Worm (Caenorhabditis elegans) whole organism, L1 larva: ENCODE measurements around the gene hdl-1.

ENCODE experiments used
- C34B4.2 ChIP-seq: sonication (generic microtip); optimal IDR thresholded peaks from 2 replicates; lab custom pipeline; 2017; ENCODE audit warnings: mild to moderate bottlenecking, missing genetic modification characterization, missing compliant biosample characterization
- F16B12.6 ChIP-seq: fragments of 150-350 bp; optimal IDR thresholded peaks from 2 replicates; lab custom pipeline; 2014; ENCODE audit warnings: missing biosample characterization, missing genetic modification characterization
- Y116A8C.19 ChIP-seq: sonication (generic microtip); optimal IDR thresholded peaks from 2 replicates; lab custom pipeline; 2016; ENCODE audit warnings: missing compliant biosample characterization, missing genetic modification characterization, borderline replicate concordance
- aha-1 ChIP-seq: fragments of 150-350 bp; optimal IDR thresholded peaks from 2 replicates; lab custom pipeline; 2014; ENCODE audit warnings: missing biosample characterization, missing genetic modification characterization
- alr-1 ChIP-seq: fragments of 200-800 bp; sonication (Bioruptor generic); optimal IDR thresholded peaks from 2 replicates; lab custom pipeline; 2018; ENCODE audit warnings: borderline replicate concordance, mild to moderate bottlenecking, missing genetic modification characterization, missing compliant biosample characterization
- aly-2 ChIP-seq: fragments of 150-350 bp; optimal IDR thresholded peaks from 2 replicates; lab custom pipeline; 2014; ENCODE audit warnings: missing biosample characterization, missing genetic modification characterization
- ama-1 ChIP-seq: fragments of 150-350 bp; optimal IDR thresholded peaks from 2 replicates; lab custom pipeline; 2014
- ceh-82 ChIP-seq, 3 experiments: fragments of 150-350 bp in 1 of 3; sonication (generic microtip) in 2 of 3; optimal IDR thresholded peaks; 2 replicates each; lab custom pipeline; 2014 to 2017; ENCODE audit warnings: missing biosample characterization in 3 of 3, missing genetic modification characterization in 3 of 3
- ceh-88 ChIP-seq: fragments of 200-800 bp; sonication (Bioruptor generic); IDR thresholded peaks from 2 replicates; pipeline ENCODE4 v1.3.6; 2022; ENCODE audit warnings: missing genetic modification characterization, missing compliant biosample characterization
- ceh-90 ChIP-seq: sonication (generic microtip); optimal IDR thresholded peaks from 2 replicates; lab custom pipeline; 2016; ENCODE audit warnings: missing genetic modification characterization, missing compliant biosample characterization
- dpl-1 ChIP-seq, 3 experiments: fragments of 150-350 bp in 2 of 3; sonication (generic microtip) in 1 of 3; optimal IDR thresholded peaks; 2 replicates each; lab custom pipeline; 2014 to 2017; ENCODE audit warnings: missing biosample characterization in 3 of 3, missing genetic modification characterization in 3 of 3, missing genetic modification reagents in 3 of 3
- dsc-1 ChIP-seq: sonication (generic microtip); optimal IDR thresholded peaks from 2 replicates; lab custom pipeline; 2016; ENCODE audit warnings: mild to moderate bottlenecking, missing genetic modification characterization, missing compliant biosample characterization
- efl-1 ChIP-seq, 4 experiments: fragments of 150-350 bp; optimal IDR thresholded peaks in 3 of 4; peaks in 1 of 4; 1 replicate in 1 of 4; 2 replicates in 3 of 4; lab custom pipeline; 2014; ENCODE audit warnings: missing biosample characterization in 2 of 4, missing genetic modification characterization in 2 of 4, missing genetic modification reagents in 2 of 4
- egl-27 ChIP-seq, 2 experiments: fragments of 150-350 bp in 1 of 2; sonication (generic microtip); optimal IDR thresholded peaks; 3 replicates each; lab custom pipeline; 2017 to 2018; ENCODE audit warnings: missing biosample characterization in 2 of 2, missing genetic modification characterization in 2 of 2, missing genetic modification reagents in 2 of 2
- elt-3 ChIP-seq, 6 experiments: fragments of 150-350 bp in 1 of 6; sonication (generic microtip); optimal IDR thresholded peaks; 2 replicates each; lab custom pipeline; 2017 to 2018; ENCODE audit warnings: missing biosample characterization in 6 of 6, missing genetic modification characterization in 6 of 6, inconsistent platforms in 1 of 6
- ets-5 ChIP-seq: fragments of 200-800 bp; sonication (Bioruptor generic); IDR thresholded peaks from 2 replicates; pipeline ENCODE4 v1.3.6; 2022; ENCODE audit warnings: missing genetic modification characterization, missing compliant biosample characterization
- fkh-4 ChIP-seq: sonication (generic microtip); optimal IDR thresholded peaks from 2 replicates; lab custom pipeline; 2016; ENCODE audit warnings: missing compliant biosample characterization, missing genetic modification characterization, borderline replicate concordance
- fkh-8 ChIP-seq: sonication (generic microtip); optimal IDR thresholded peaks from 2 replicates; lab custom pipeline; 2016; ENCODE audit warnings: mild to moderate bottlenecking, missing genetic modification characterization, missing compliant biosample characterization
- fos-1 ChIP-seq: fragments of 150-350 bp; optimal IDR thresholded peaks from 2 replicates; lab custom pipeline; 2014; ENCODE audit warnings: missing biosample characterization, missing genetic modification characterization
- grh-1 ChIP-seq: fragments of 200-800 bp; sonication (Bioruptor generic); IDR thresholded peaks from 2 replicates; pipeline ENCODE4 v1.3.6; 2022; ENCODE audit warnings: missing genetic modification reagents, missing genetic modification characterization, missing compliant biosample characterization
- hpl-2 ChIP-seq: fragments of 150-350 bp; optimal IDR thresholded peaks from 2 replicates; lab custom pipeline; 2014; ENCODE audit warnings: missing biosample characterization, missing genetic modification reagents, missing genetic modification characterization
- irx-1 ChIP-seq: sonication (generic microtip); optimal IDR thresholded peaks from 2 replicates; lab custom pipeline; 2016; ENCODE audit warnings: missing genetic modification characterization, missing compliant biosample characterization
- isw-1 ChIP-seq: fragments of 200-800 bp; sonication (Bioruptor generic); IDR thresholded peaks from 2 replicates; pipeline ENCODE4 v1.3.6; 2022; ENCODE audit warnings: missing genetic modification characterization, missing compliant biosample characterization
- lin-14 ChIP-seq: fragments of 200-800 bp; sonication (Bioruptor generic); optimal IDR thresholded peaks from 2 replicates; lab custom pipeline; 2018; ENCODE audit warnings: mild to moderate bottlenecking, missing genetic modification characterization, moderate library complexity, missing compliant biosample characterization
- lin-15B ChIP-seq: fragments of 150-350 bp; sonication (generic microtip); optimal IDR thresholded peaks from 3 replicates; lab custom pipeline; 2014; ENCODE audit warnings: missing biosample characterization, missing genetic modification characterization
- lin-35 ChIP-seq, 2 experiments: fragments of 150-350 bp; optimal IDR thresholded peaks; 2 replicates each; lab custom pipeline; 2014; ENCODE audit warnings: missing biosample characterization in 2 of 2, missing genetic modification characterization in 2 of 2, missing genetic modification reagents in 2 of 2
- lir-3 ChIP-seq: sonication (generic microtip); optimal IDR thresholded peaks from 2 replicates; lab custom pipeline; 2016; ENCODE audit warnings: mild to moderate bottlenecking, missing genetic modification characterization, moderate library complexity, missing compliant biosample characterization; ENCODE audit not compliant: poor library complexity
- lsy-2 ChIP-seq, 2 experiments: fragments of 150-350 bp; optimal IDR thresholded peaks; 2 replicates each; lab custom pipeline; 2014; ENCODE audit warnings: missing biosample characterization in 2 of 2, missing genetic modification characterization in 2 of 2
- nhr-11 ChIP-seq: fragments of 150-350 bp; optimal IDR thresholded peaks from 2 replicates; lab custom pipeline; 2014; ENCODE audit warnings: missing biosample characterization, missing genetic modification characterization
- nhr-12 ChIP-seq: sonication (generic microtip); optimal IDR thresholded peaks from 2 replicates; lab custom pipeline; 2017; ENCODE audit warnings: missing biosample characterization, missing genetic modification characterization
- nhr-20 ChIP-seq: sonication (generic microtip); optimal IDR thresholded peaks from 2 replicates; lab custom pipeline; 2016; ENCODE audit warnings: mild to moderate bottlenecking, missing genetic modification characterization, missing compliant biosample characterization
- nhr-237 ChIP-seq: fragments of 150-350 bp; optimal IDR thresholded peaks from 2 replicates; lab custom pipeline; 2014; ENCODE audit warnings: missing biosample characterization, missing genetic modification characterization
- nhr-28 ChIP-seq: fragments of 150-350 bp; optimal IDR thresholded peaks from 2 replicates; lab custom pipeline; 2014; ENCODE audit warnings: missing biosample characterization, missing genetic modification characterization
- nhr-77 ChIP-seq: fragments of 150-350 bp; optimal IDR thresholded peaks from 2 replicates; lab custom pipeline; 2014; ENCODE audit warnings: missing biosample characterization, missing genetic modification characterization
- nhr-84 ChIP-seq: sonication (generic microtip); optimal IDR thresholded peaks from 2 replicates; lab custom pipeline; 2017; ENCODE audit warnings: missing biosample characterization, missing genetic modification characterization
- pag-3 ChIP-seq: sonication (generic microtip); optimal IDR thresholded peaks from 2 replicates; lab custom pipeline; 2017; ENCODE audit warnings: missing genetic modification characterization, mild to moderate bottlenecking, missing compliant biosample characterization, antibody characterized with exemption, borderline replicate concordance; ENCODE audit not compliant: insufficient read depth
- pax-3 ChIP-seq: fragments of 200-800 bp; sonication (Bioruptor generic); optimal IDR thresholded peaks from 2 replicates; lab custom pipeline; 2018; ENCODE audit warnings: mild to moderate bottlenecking, missing genetic modification characterization, moderate library complexity, missing compliant biosample characterization
- pqm-1 ChIP-seq: sonication (generic microtip); optimal IDR thresholded peaks from 3 replicates; lab custom pipeline; 2017; ENCODE audit warnings: missing biosample characterization, missing genetic modification characterization
- rnt-1 ChIP-seq: sonication (generic microtip); optimal IDR thresholded peaks from 2 replicates; lab custom pipeline; 2016; ENCODE audit warnings: mild to moderate bottlenecking, missing genetic modification characterization, moderate library complexity, missing compliant biosample characterization
- skn-1 ChIP-seq: fragments of 150-350 bp; optimal IDR thresholded peaks from 2 replicates; lab custom pipeline; 2014; ENCODE audit warnings: missing biosample characterization, missing genetic modification characterization
- sox-4 ChIP-seq: sonication (generic microtip); optimal IDR thresholded peaks from 2 replicates; lab custom pipeline; 2016; ENCODE audit warnings: missing genetic modification characterization, missing compliant biosample characterization
- swsn-7 ChIP-seq: sonication (generic microtip); optimal IDR thresholded peaks from 2 replicates; lab custom pipeline; 2016; ENCODE audit warnings: missing genetic modification characterization, missing compliant biosample characterization
- tbx-2 ChIP-seq: sonication (generic microtip); optimal IDR thresholded peaks from 2 replicates; lab custom pipeline; 2016; ENCODE audit warnings: missing genetic modification characterization, missing compliant biosample characterization
- unc-30 ChIP-seq: sonication (generic microtip); optimal IDR thresholded peaks from 2 replicates; lab custom pipeline; 2017; ENCODE audit warnings: missing biosample characterization, missing genetic modification characterization
- unc-86 ChIP-seq: sonication (generic microtip); optimal IDR thresholded peaks from 2 replicates; lab custom pipeline; 2016; ENCODE audit warnings: missing genetic modification characterization, missing compliant biosample characterization
- unc-98 ChIP-seq: fragments of 200-800 bp; sonication (Bioruptor generic); IDR thresholded peaks from 2 replicates; pipeline ENCODE4 v1.3.6; 2022; ENCODE audit warnings: missing genetic modification characterization, missing compliant biosample characterization
- vab-15 ChIP-seq: sonication (generic microtip); optimal IDR thresholded peaks from 2 replicates; lab custom pipeline; 2017; ENCODE audit warnings: missing genotype, mild to moderate bottlenecking, missing genetic modification characterization, missing compliant biosample characterization
- xbp-1 ChIP-seq: sonication (generic microtip); optimal IDR thresholded peaks from 2 replicates; lab custom pipeline; 2016; ENCODE audit warnings: missing genetic modification characterization, missing compliant biosample characterization
- zag-1 ChIP-seq: fragments of 150-350 bp; optimal IDR thresholded peaks from 2 replicates; lab custom pipeline; 2014; ENCODE audit warnings: missing biosample characterization, missing genetic modification characterization
- zip-4 ChIP-seq: fragments of 200-800 bp; sonication (Bioruptor generic); optimal IDR thresholded peaks from 2 replicates; lab custom pipeline; 2018; ENCODE audit warnings: mild to moderate bottlenecking, missing genetic modification characterization, moderate library complexity, missing compliant biosample characterization
- ztf-4 ChIP-seq: fragments of 150-350 bp; optimal IDR thresholded peaks from 2 replicates; lab custom pipeline; 2014; ENCODE audit warnings: missing biosample characterization, missing genetic modification characterization

hdl-1 gene

DNA sequence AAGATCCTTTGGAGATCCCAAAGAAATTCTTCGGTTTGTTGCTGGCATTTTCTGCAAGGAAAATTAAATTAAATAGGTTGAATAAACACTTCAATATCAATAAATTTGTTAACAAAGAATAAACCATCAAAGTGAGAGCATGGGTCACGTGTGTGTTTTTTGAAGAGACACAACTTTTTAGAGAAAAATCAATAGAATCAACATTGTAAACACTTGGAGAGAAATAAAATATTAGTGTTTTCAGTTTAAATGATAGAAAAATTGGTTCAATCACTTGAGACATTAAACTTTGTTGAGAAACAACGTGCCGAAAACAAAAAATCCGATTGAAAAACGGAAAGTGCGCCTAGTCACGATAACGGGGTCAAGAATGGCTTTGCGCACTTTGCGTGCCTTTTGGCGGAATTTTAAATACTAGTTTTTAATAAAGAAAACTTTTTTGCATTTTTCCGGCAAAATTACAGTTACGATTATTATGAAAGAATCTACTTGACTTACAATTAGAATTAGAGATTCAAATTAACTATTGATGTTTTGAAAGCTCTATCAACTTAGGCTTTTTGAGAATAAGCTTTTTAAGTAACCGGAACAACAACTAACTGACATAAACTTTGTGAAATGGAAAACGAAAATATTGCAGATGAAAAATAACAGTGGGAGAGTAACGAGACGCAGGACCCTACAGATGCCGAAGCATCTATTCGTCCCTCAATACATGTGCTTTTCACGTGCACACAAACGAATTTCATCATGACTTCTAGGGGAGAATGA, 12.1 kb upstream of the hdl-1 start, which contains the start of gene ZK829.7:
ZK829.7 (minus strand) TSS at position 51 of the 771 bp plus-strand sequence.
- TF ChIP-seq nhr-237 (peak; percentile 26), unc-86 (tag; lab: Kevin White, UChicago) (peak; percentile 75), alr-1 (tag; lab: Kevin White, UChicago) (no peak), ets-5 (GFP tag; lab: Robert Waterston, UW) (no peak), lin-35 (GFP tag; optimal IDR thresholded peaks at IDR 0.05; lab: Kevin White, UChicago) (peak; percentile 92 to 96), nhr-28 (tag; lab: Kevin White, UChicago) (no peak), lin-14 (GFP tag; lab: Kevin White, UChicago) (peak; percentile 81), ztf-4 (tag; lab: Kevin White, UChicago) (peak; percentile 59), isw-1 (GFP tag; lab: Robert Waterston, UW) (peak; percentile 79), ama-1 (lab: Kevin White, UChicago) (no peak), pqm-1 (tag; lab: Kevin White, UChicago) (no peak), efl-1 (optimal IDR thresholded peaks at IDR 0.05; lab: Kevin White, UChicago) (peak; percentile 90 to 97), efl-1 (GFP tag; optimal IDR thresholded peaks at IDR 0.05 in 1 of 2; lab: Kevin White, UChicago) (peak; percentile 92 to 100), nhr-77 (tag; lab: Kevin White, UChicago) (peak; percentile 61), grh-1 (GFP tag; lab: Robert Waterston, UW) (peak; percentile 83), dsc-1 (tag; lab: Kevin White, UChicago) (peak; percentile 84), aha-1 (tag; lab: Kevin White, UChicago) (no peak), pax-3 (tag; lab: Kevin White, UChicago) (peak; percentile 43), pag-3 (tag; lab: Kevin White, UChicago) (no peak), zip-4 (GFP tag; lab: Kevin White, UChicago) (peak; percentile 45), unc-98 (GFP tag; lab: Robert Waterston, UW) (no peak), nhr-12 (tag; lab: Kevin White, UChicago) (no peak), hpl-2 (GFP tag; lab: Kevin White, UChicago) (no peak), ceh-90 (tag; lab: Kevin White, UChicago) (peak; percentile 18), nhr-84 (no peak), Y116A8C.19 (no peak), xbp-1 (tag; lab: Kevin White, UChicago) (peak; percentile 71), aly-2 (no peak), elt-3 (tag; optimal IDR thresholded peaks at IDR 0.05; lab: Kevin White, UChicago) (peak in 3 of 6 experiments; percentile 8 to 61 (median 42)), fkh-8 (tag; lab: Kevin White, UChicago) (peak; percentile 67), egl-27 (tag; optimal IDR thresholded peaks at IDR 0.05; lab: Kevin White, UChicago) (no peak), lsy-2 (tag; optimal IDR thresholded peaks at IDR 0.05; lab: Kevin White, UChicago) (peak; percentile 80), unc-30 (tag; lab: Kevin White, UChicago) (no peak), rnt-1 (tag; lab: Kevin White, UChicago) (peak; percentile 80), dpl-1 (GFP tag; optimal IDR thresholded peaks at IDR 0.05; lab: Kevin White, UChicago) (peak; percentile 93 to 96 (median 94)), tbx-2 (tag; lab: Kevin White, UChicago) (peak; percentile 83), fos-1 (tag; lab: Kevin White, UChicago) (peak; percentile 67), lir-3 (peak; percentile 24), zag-1 (tag; lab: Kevin White, UChicago) (no peak), irx-1 (tag; lab: Kevin White, UChicago) (peak; percentile 79), sox-4 (peak; percentile 59), C34B4.2 (no peak), F16B12.6 (tag; lab: Kevin White, UChicago) (peak; percentile 12), lin-15B (tag; lab: Kevin White, UChicago) (peak; percentile 36), skn-1 (tag; lab: Kevin White, UChicago) (peak; percentile 17), ceh-88 (GFP tag; lab: Robert Waterston, UW) (peak; percentile 42; the same call in 1 of the 2 replicates), nhr-11 (tag; lab: Kevin White, UChicago) (peak; percentile 51), ceh-82 (tag; optimal IDR thresholded peaks at IDR 0.05; lab: Kevin White, UChicago) (peak; percentile 65 to 75 (median 70)), swsn-7 (tag; lab: Kevin White, UChicago) (peak; percentile 81), vab-15 (tag; lab: Kevin White, UChicago) (no peak), nhr-20 (tag; lab: Kevin White, UChicago) (peak; percentile 82), fkh-4 (tag; lab: Kevin White, UChicago) (peak; percentile 29)
